Worm (Caenorhabditis elegans): ENCODE data around the gene pmpl-1.

pmpl-1 gene

ce11 chrX:3766552-3766951, 21.3 kb upstream of the pmpl-1 start, which contains the start of gene F47B7.4:
TSS of gene F47B7.4 (minus strand) at chrX:3766652.
- no peak for TF ChIP-seq dmd-4 (tag; optimal IDR thresholded peaks at IDR 0.05)
- no peak for TF ChIP-seq nhr-25 (tag; optimal IDR thresholded peaks at IDR 0.05)
- no peak for TF ChIP-seq ztf-1 (GFP tag; conservative IDR thresholded peaks at IDR 0.05)
- no peak for TF ChIP-seq aly-2 (tag; optimal IDR thresholded peaks at IDR 0.05)
- no peak for TF ChIP-seq ztf-11 (tag; optimal IDR thresholded peaks at IDR 0.05)

- TF ChIP-seq zag-1 (tag; optimal IDR thresholded peaks at IDR 0.05) (no peak), unc-55 (GFP tag; optimal IDR thresholded peaks at IDR 0.05) (no peak), mab-5 (tag; optimal IDR thresholded peaks at IDR 0.05) (no peak), skn-1 (tag; optimal IDR thresholded peaks at IDR 0.05) (no peak), elt-1 (tag; optimal IDR thresholded peaks at IDR 0.05) (no peak), nhr-129 (tag; optimal IDR thresholded peaks at IDR 0.05) (no peak), fos-1 (tag; optimal IDR thresholded peaks at IDR 0.05) (no peak), nhr-12 (tag; optimal IDR thresholded peaks at IDR 0.05) (no peak), nhr-6 (tag; optimal IDR thresholded peaks at IDR 0.05) (no peak)
Measured at ce11 chrX:3768717-3769116, 19.1 kb upstream of the pmpl-1 start, which contains the start of gene F47B7.5. TSS of gene F47B7.5 (minus strand) at chrX:3768817.

- TF ChIP-seq peb-1 (tag; optimal IDR thresholded peaks at IDR 0.05): no peak
- peak; percentile 19 for TF ChIP-seq sma-9 (GFP tag; optimal IDR thresholded peaks at IDR 0.05)
- no peak for TF ChIP-seq sma-9 (tag; optimal IDR thresholded peaks at IDR 0.05)
- TF ChIP-seq ztf-11 (tag; optimal IDR thresholded peaks at IDR 0.05): no peak
- no peak for TF ChIP-seq aly-2 (tag; optimal IDR thresholded peaks at IDR 0.05)
- peak; percentile 17 for TF ChIP-seq crh-2 (tag; optimal IDR thresholded peaks at IDR 0.05)
- no peak for TF ChIP-seq lin-11 (tag; optimal IDR thresholded peaks at IDR 0.05)
- TF ChIP-seq sma-3 (GFP tag; optimal IDR thresholded peaks at IDR 0.05): no peak
- TF ChIP-seq F13H6.1 (tag; optimal IDR thresholded peaks at IDR 0.05): no peak
- TF ChIP-seq unc-55 (GFP tag; optimal IDR thresholded peaks at IDR 0.05): peak; percentile 64
- no peak for TF ChIP-seq nhr-6 (tag; optimal IDR thresholded peaks at IDR 0.05)
- TF ChIP-seq mbf-1 (tag; optimal IDR thresholded peaks at IDR 0.05): no peak
- TF ChIP-seq skn-1 (tag; optimal IDR thresholded peaks at IDR 0.05): no peak
- TF ChIP-seq unc-62 (GFP tag; optimal IDR thresholded peaks at IDR 0.05): no peak
- TF ChIP-seq nhr-77 (tag; optimal IDR thresholded peaks at IDR 0.05): no peak
- TF ChIP-seq C34F6.9 (tag; optimal IDR thresholded peaks at IDR 0.05): peak; percentile 57
- TF ChIP-seq nhr-237 (tag; optimal IDR thresholded peaks at IDR 0.05): no peak
- no peak for TF ChIP-seq nhr-21 (tag; optimal IDR thresholded peaks at IDR 0.05)
- TF ChIP-seq snpc-4 (tag; optimal IDR thresholded peaks at IDR 0.05): no peak
- TF ChIP-seq fos-1 (tag; optimal IDR thresholded peaks at IDR 0.05): peak; percentile 13
- no peak for TF ChIP-seq lin-39 (tag; optimal IDR thresholded peaks at IDR 0.05)
- no peak for TF ChIP-seq dmd-4 (tag; optimal IDR thresholded peaks at IDR 0.05)
- TF ChIP-seq lsy-2 (tag; optimal IDR thresholded peaks at IDR 0.05): peak in 1 of 2 experiments; percentile 21
- no peak for TF ChIP-seq nhr-25 (tag; optimal IDR thresholded peaks at IDR 0.05)
- TF ChIP-seq elt-3 (tag; optimal IDR thresholded peaks at IDR 0.05): no peak
- no peak for TF ChIP-seq zag-1 (tag; optimal IDR thresholded peaks at IDR 0.05)
- peak; percentile 38 for TF ChIP-seq gmeb-1 (tag; optimal IDR thresholded peaks at IDR 0.05)
- no peak for TF ChIP-seq ceh-82 (tag; optimal IDR thresholded peaks at IDR 0.05)
- no peak for TF ChIP-seq alr-1 (tag; optimal IDR thresholded peaks at IDR 0.05)
- TF ChIP-seq nhr-10 (tag; optimal IDR thresholded peaks at IDR 0.05): no peak
- TF ChIP-seq egl-27 (tag; optimal IDR thresholded peaks at IDR 0.05): no peak
- no peak for TF ChIP-seq ceh-16 (tag; optimal IDR thresholded peaks at IDR 0.05)
- TF ChIP-seq mdl-1 (tag; optimal IDR thresholded peaks at IDR 0.05): no peak
- no peak for TF ChIP-seq elt-1 (tag; optimal IDR thresholded peaks at IDR 0.05)
- no peak for TF ChIP-seq nhr-23 (tag; optimal IDR thresholded peaks at IDR 0.05)
- peak; percentile 15 for TF ChIP-seq sem-4 (tag; optimal IDR thresholded peaks at IDR 0.05)
- no peak for TF ChIP-seq ztf-4 (tag; optimal IDR thresholded peaks at IDR 0.05)
- no peak for TF ChIP-seq blmp-1 (tag; optimal IDR thresholded peaks at IDR 0.05; ENCODE audit: insufficient read depth)
- TF ChIP-seq nhr-12 (tag; optimal IDR thresholded peaks at IDR 0.05): no peak
- no peak for TF ChIP-seq R02D3.7 (tag; optimal IDR thresholded peaks at IDR 0.05)
- TF ChIP-seq nhr-129 (tag; optimal IDR thresholded peaks at IDR 0.05): no peak
- no peak for TF ChIP-seq unc-39 (tag; optimal IDR thresholded peaks at IDR 0.05)
Measured at ce11 chrX:3772405-3772804, 15.4 kb upstream of the pmpl-1 start, which contains the start of gene F47B7.2. TSS of gene F47B7.2 (plus strand) at chrX:3772762.
